Worm (Caenorhabditis elegans) whole organism, midembryonic: ENCODE results near the gene Y48A5A.3.

Experiments used
- klf-2 ChIP-seq: fragments of 200-800 bp; sonication (Bioruptor generic); conservative IDR thresholded peaks from 2 replicates; pipeline ENCODE4 v1.3.6; 2022; ENCODE audit warnings: missing genetic modification reagents, missing genetic modification characterization, missing compliant biosample characterization
- ref-1 ChIP-seq: fragments of 200-800 bp; sonication (Bioruptor generic); conservative IDR thresholded peaks from 2 replicates; pipeline ENCODE4 v1.3.6; 2022; ENCODE audit warnings: missing genetic modification reagents, missing genetic modification characterization, missing compliant biosample characterization

- TF ChIP-seq ref-1 (GFP tag; lab: Robert Waterston, UW) (no peak), klf-2 (GFP tag; lab: Robert Waterston, UW) (no peak)
Measured at ce11 chrIV:1970158-1970557, 621 bp downstream of the Y48A5A.3 start.
